Fruit fly (Drosophila melanogaster) whole organism, pupa: ENCODE results near the gene CG17154.
A peak's percentile ranks its signal among the peaks of the same experiment; 100 is the strongest.

Experiments
- CG12605 ChIP-seq: fragments of 200-800 bp; sonication (Bioruptor generic); IDR thresholded peaks from 2 replicates; pipeline ENCODE4 v1.3.6; 2022; ENCODE audit warnings: missing biosample characterization, missing genetic modification characterization
- CG13204 ChIP-seq: fragments of 200-800 bp; sonication (Bioruptor generic); optimal IDR thresholded peaks from 2 replicates; lab custom pipeline; 2018; ENCODE audit warnings: missing biosample characterization, mild to moderate bottlenecking, missing genetic modification characterization, moderate library complexity
- CG14655 ChIP-seq: fragments of 200-800 bp; sonication (Bioruptor generic); optimal IDR thresholded peaks from 3 replicates; lab custom pipeline; 2017; ENCODE audit warnings: mild to moderate bottlenecking, missing biosample characterization, missing genetic modification reagents, missing genetic modification characterization
- CG15710 ChIP-seq: fragments of 200-800 bp; sonication (Bioruptor generic); optimal IDR thresholded peaks from 2 replicates; lab custom pipeline; 2018; ENCODE audit warnings: missing biosample characterization, mild to moderate bottlenecking, missing genetic modification characterization, moderate library complexity
- CG17806 ChIP-seq: fragments of 200-800 bp; sonication (Bioruptor generic); optimal IDR thresholded peaks from 2 replicates; lab custom pipeline; 2018; ENCODE audit warnings: missing biosample characterization, mild to moderate bottlenecking, missing genetic modification characterization, moderate library complexity
- CG4496 ChIP-seq: fragments of 200-800 bp; sonication (Bioruptor generic); IDR thresholded peaks from 3 replicates; pipeline ENCODE4 v1.3.6; 2022; ENCODE audit warnings: missing biosample characterization, missing genetic modification characterization
- CG8159 ChIP-seq: fragments of 200-800 bp; sonication (Bioruptor generic); optimal IDR thresholded peaks from 3 replicates; lab custom pipeline; 2018; ENCODE audit warnings: missing biosample characterization, mild to moderate bottlenecking, missing genetic modification characterization, moderate library complexity
- CG8301 ChIP-seq: fragments of 200-800 bp; sonication (Bioruptor generic); optimal IDR thresholded peaks from 2 replicates; lab custom pipeline; 2018; ENCODE audit warnings: missing biosample characterization, mild to moderate bottlenecking, missing genetic modification characterization
- CG9948 ChIP-seq: fragments of 200-800 bp; sonication (Bioruptor generic); optimal IDR thresholded peaks from 2 replicates; lab custom pipeline; 2018; ENCODE audit warnings: missing biosample characterization, mild to moderate bottlenecking, missing genetic modification characterization, moderate library complexity
- EcR ChIP-seq: fragments of 200-800 bp; sonication (Bioruptor generic); optimal IDR thresholded peaks from 3 replicates; lab custom pipeline; 2019; ENCODE audit warnings: missing biosample characterization, missing genetic modification characterization, mild to moderate bottlenecking, moderate library complexity, missing genetic modification reagents
- Ets98B ChIP-seq: fragments of 200-800 bp; sonication (Bioruptor generic); IDR thresholded peaks from 2 replicates; pipeline ENCODE4 v1.3.6; 2022; ENCODE audit warnings: missing biosample characterization, missing genetic modification characterization
- Pif1B ChIP-seq: fragments of 200-800 bp; sonication (Bioruptor generic); optimal IDR thresholded peaks from 3 replicates; lab custom pipeline; 2016; ENCODE audit warnings: missing biosample characterization, missing genetic modification characterization
- gl ChIP-seq: fragments of 200-800 bp; sonication (Bioruptor generic); optimal IDR thresholded peaks from 2 replicates; lab custom pipeline; 2018; ENCODE audit warnings: missing biosample characterization, mild to moderate bottlenecking, missing genetic modification characterization
- rn ChIP-seq: fragments of 200-800 bp; sonication (Bioruptor generic); IDR thresholded peaks from 2 replicates; pipeline ENCODE4 v1.3.6; 2022; ENCODE audit warnings: missing biosample characterization, missing genetic modification characterization

DNA sequence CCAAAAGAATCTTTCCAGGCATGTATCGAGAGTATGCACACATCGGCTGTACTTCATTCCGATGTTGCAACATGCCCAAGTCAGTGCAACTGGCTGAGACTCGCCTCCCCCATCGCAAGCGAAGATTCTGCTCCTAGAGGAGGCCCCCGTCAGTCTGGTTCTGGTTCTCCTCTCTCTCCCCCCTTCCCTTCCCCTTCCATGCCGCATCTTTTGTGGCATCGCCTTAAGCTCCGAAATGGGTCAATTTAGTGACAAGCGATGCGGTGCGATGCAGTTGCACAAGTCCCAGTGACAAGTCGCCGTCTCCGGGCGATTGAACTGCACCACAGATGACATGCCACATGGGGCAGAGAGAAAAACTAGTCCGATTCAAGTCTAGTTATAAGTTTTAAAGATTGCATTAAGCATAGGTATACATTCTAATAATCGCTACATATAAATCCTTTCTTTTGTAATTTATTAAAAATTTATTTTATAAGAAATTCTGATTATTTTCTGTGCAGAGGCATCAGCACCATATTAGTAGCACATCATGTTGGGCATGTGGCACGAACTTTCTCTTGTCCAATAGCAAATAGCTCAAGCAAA is 20.7 kb downstream of the CG17154 start:
- no peak for TF ChIP-seq rn (GFP tag; lab: Robert Waterston, UW)
- peak; percentile 73 for TF ChIP-seq CG14655 (GFP tag; lab: Kevin White, UChicago)
- TF ChIP-seq CG8159, result no peak
- TF ChIP-seq CG15710 (tag; lab: Kevin White, UChicago), result peak; percentile 31
- no peak; the same call in 1 of the 2 replicates for TF ChIP-seq Ets98B
- peak; percentile 40 for TF ChIP-seq CG17806 (tag; lab: Kevin White, UChicago)
- peak; percentile 10; the same call in 1 of the 3 replicates for TF ChIP-seq CG4496
- TF ChIP-seq CG13204 (GFP tag; lab: Kevin White, UChicago), result peak; percentile 49
- TF ChIP-seq CG9948 (tag; lab: Kevin White, UChicago), result peak; percentile 23
- peak; percentile 68 for TF ChIP-seq EcR
- TF ChIP-seq CG12605 (GFP tag; lab: Robert Waterston, UW), result no peak
- TF ChIP-seq Pif1B (GFP tag; lab: Kevin White, UChicago), result peak; percentile 16
- no peak for TF ChIP-seq gl
- peak; percentile 61 for TF ChIP-seq CG8301
